Worm (Caenorhabditis elegans): ENCODE results near the gene B0334.10.

- TF ChIP-seq zag-1 (tag; optimal IDR thresholded peaks at IDR 0.05) (no peak), daf-12 (tag; optimal IDR thresholded peaks at IDR 0.05) (no peak), ZK337.2 (GFP tag; IDR thresholded peaks at IDR 0.05) (no peak), ceh-28 (tag; optimal IDR thresholded peaks at IDR 0.05) (no peak), nhr-76 (tag; optimal IDR thresholded peaks at IDR 0.05) (no peak), jun-1 (tag; optimal IDR thresholded peaks at IDR 0.05) (no peak), nhr-77 (tag; optimal IDR thresholded peaks at IDR 0.05) (no peak), pha-4 (GFP tag; IDR thresholded peaks at IDR 0.05) (no peak), pha-4 (tag; optimal IDR thresholded peaks at IDR 0.05) (no peak), dve-1 (tag; optimal IDR thresholded peaks at IDR 0.05; ENCODE audit: insufficient read depth) (peak; percentile 64), fos-1 (tag; optimal IDR thresholded peaks at IDR 0.05) (no peak), ama-1 (optimal IDR thresholded peaks at IDR 0.05) (no peak)
Measured at ce11 chrII:11472542-11472941, 45.7 kb upstream of the B0334.10 start.

All from whole organism, L4 larva.